Worm (Caenorhabditis elegans): Measurements from ENCODE around the gene R13A5.15.

ce11 chrIII:7548963-7549362 lies 39.2 kb downstream of the R13A5.15 start:
- TF ChIP-seq ztf-11 (tag; optimal IDR thresholded peaks at IDR 0.05) (no peak), fkh-10 (GFP tag; optimal IDR thresholded peaks at IDR 0.05) (no peak), snpc-4 (tag; optimal IDR thresholded peaks at IDR 0.05) (no peak), zag-1 (tag; optimal IDR thresholded peaks at IDR 0.05) (no peak), nhr-237 (tag; optimal IDR thresholded peaks at IDR 0.05) (no peak), nhr-28 (tag; optimal IDR thresholded peaks at IDR 0.05) (no peak), ama-1 (optimal IDR thresholded peaks at IDR 0.05) (no peak), elt-1 (tag; optimal IDR thresholded peaks at IDR 0.05) (no peak), lin-39 (tag; optimal IDR thresholded peaks at IDR 0.05) (no peak), ceh-82 (tag; optimal IDR thresholded peaks at IDR 0.05) (no peak), aly-2 (tag; optimal IDR thresholded peaks at IDR 0.05) (no peak)
